Worm (Caenorhabditis elegans) whole organism, midembryonic: Measurements from ENCODE around the gene srab-24.

Experiments used
- T22C8.4 ChIP-seq: fragments of 200-800 bp; sonication (Bioruptor generic); IDR thresholded peaks from 2 replicates; pipeline ENCODE4 v1.3.6; 2022; ENCODE audit warnings: missing genetic modification characterization, missing compliant biosample characterization
- cog-1 ChIP-seq: sonication (generic microtip); optimal IDR thresholded peaks from 2 replicates; lab custom pipeline; 2016; ENCODE audit warnings: missing genetic modification characterization, missing compliant biosample characterization
- klf-2 ChIP-seq: fragments of 200-800 bp; sonication (Bioruptor generic); conservative IDR thresholded peaks from 2 replicates; pipeline ENCODE4 v1.3.6; 2022; ENCODE audit warnings: missing genetic modification reagents, missing genetic modification characterization, missing compliant biosample characterization
- ref-1 ChIP-seq: fragments of 200-800 bp; sonication (Bioruptor generic); conservative IDR thresholded peaks from 2 replicates; pipeline ENCODE4 v1.3.6; 2022; ENCODE audit warnings: missing genetic modification reagents, missing genetic modification characterization, missing compliant biosample characterization
- tab-1 ChIP-seq: fragments of 200-800 bp; sonication (Bioruptor generic); IDR thresholded peaks from 2 replicates; pipeline ENCODE4 v1.3.6; 2022; ENCODE audit warnings: missing genetic modification characterization, missing compliant biosample characterization
- ztf-23 ChIP-seq: fragments of 200-800 bp; sonication (Bioruptor generic); IDR thresholded peaks from 2 replicates; pipeline ENCODE4 v1.3.6; 2022; ENCODE audit warnings: missing genetic modification reagents, missing genetic modification characterization, missing compliant biosample characterization

ce11 chrIV:14260761-14261160 is 10.7 kb upstream of the srab-24 start:
- TF ChIP-seq ztf-23 (GFP tag; lab: Robert Waterston, UW): no peak
- no peak for TF ChIP-seq cog-1 (tag; lab: Kevin White, UChicago)
- no peak for TF ChIP-seq klf-2 (GFP tag; lab: Robert Waterston, UW)
- no peak for TF ChIP-seq ref-1 (GFP tag; lab: Robert Waterston, UW)
- no peak for TF ChIP-seq tab-1 (GFP tag; lab: Robert Waterston, UW)
- TF ChIP-seq T22C8.4 (GFP tag; lab: Robert Waterston, UW): no peak
